Worm (Caenorhabditis elegans) whole organism, mixed stage, embryonic: Measurements from ENCODE around the gene idpa-1.

Experiments
- M03D4.4 ChIP-seq: sonication (generic microtip); optimal IDR thresholded peaks from 2 replicates; lab custom pipeline; 2017; ENCODE audit warnings: mild to moderate bottlenecking, missing genetic modification characterization, missing compliant biosample characterization
- bed-3 ChIP-seq: fragments of 200-800 bp; sonication (Bioruptor generic); optimal IDR thresholded peaks from 3 replicates; lab custom pipeline; 2018; ENCODE audit warnings: mild to moderate bottlenecking, missing genetic modification characterization, moderate library complexity, missing compliant biosample characterization
- blmp-1 ChIP-seq: fragments of 150-350 bp; optimal IDR thresholded peaks from 2 replicates; lab custom pipeline; 2014; ENCODE audit warnings: missing biosample characterization, missing genetic modification characterization
- ceh-39 ChIP-seq: fragments of 150-350 bp; optimal IDR thresholded peaks from 2 replicates; lab custom pipeline; 2014; ENCODE audit warnings: missing biosample characterization, missing genetic modification characterization
- ceh-83 ChIP-seq: fragments of 200-800 bp; sonication (Bioruptor generic); optimal IDR thresholded peaks from 2 replicates; lab custom pipeline; 2018; ENCODE audit warnings: mild to moderate bottlenecking, missing genetic modification characterization, missing compliant biosample characterization
- ces-1 ChIP-seq: fragments of 150-350 bp; optimal IDR thresholded peaks from 2 replicates; lab custom pipeline; 2014; ENCODE audit warnings: missing biosample characterization, missing genetic modification reagents, missing genetic modification characterization
- cnd-1 ChIP-seq: fragments of 200-800 bp; sonication (Bioruptor generic); optimal IDR thresholded peaks from 2 replicates; lab custom pipeline; 2018; ENCODE audit warnings: mild to moderate bottlenecking, missing genetic modification characterization, missing compliant biosample characterization
- drap-1 ChIP-seq: fragments of 200-800 bp; sonication (Bioruptor generic); optimal IDR thresholded peaks from 3 replicates; lab custom pipeline; 2018; ENCODE audit warnings: mild to moderate bottlenecking, missing genetic modification characterization, missing compliant biosample characterization
- elt-3 ChIP-seq: fragments of 150-350 bp; optimal IDR thresholded peaks from 2 replicates; lab custom pipeline; 2014; ENCODE audit warnings: missing biosample characterization, missing genetic modification characterization
- flh-1 ChIP-seq: fragments of 200-800 bp; sonication (Bioruptor generic); optimal IDR thresholded peaks from 2 replicates; lab custom pipeline; 2018; ENCODE audit warnings: mild to moderate bottlenecking, missing genetic modification characterization, moderate library complexity, missing compliant biosample characterization
- ham-2 ChIP-seq: fragments of 200-800 bp; sonication (Bioruptor generic); optimal IDR thresholded peaks from 2 replicates; lab custom pipeline; 2018; ENCODE audit warnings: mild to moderate bottlenecking, missing genetic modification characterization, missing compliant biosample characterization
- lin-13 ChIP-seq: fragments of 150-350 bp; optimal IDR thresholded peaks from 2 replicates; lab custom pipeline; 2014; ENCODE audit warnings: missing biosample characterization, missing genetic modification characterization
- lin-32 ChIP-seq: fragments of 200-800 bp; sonication (Bioruptor generic); optimal IDR thresholded peaks from 2 replicates; lab custom pipeline; 2018; ENCODE audit warnings: mild to moderate bottlenecking, missing genetic modification characterization, missing compliant biosample characterization
- lsy-2 ChIP-seq: fragments of 150-350 bp; optimal IDR thresholded peaks from 2 replicates; lab custom pipeline; 2014; ENCODE audit warnings: missing biosample characterization, missing genetic modification characterization
- mab-5 ChIP-seq: fragments of 150-350 bp; optimal IDR thresholded peaks from 2 replicates; lab custom pipeline; 2014; ENCODE audit warnings: missing biosample characterization, missing genetic modification characterization
- mep-1 ChIP-seq: fragments of 150-350 bp; optimal IDR thresholded peaks from 2 replicates; lab custom pipeline; 2017; ENCODE audit warnings: missing biosample characterization, missing genetic modification reagents, missing genetic modification characterization, inconsistent platforms
- mls-2 ChIP-seq: sonication (generic microtip); optimal IDR thresholded peaks from 2 replicates; lab custom pipeline; 2016; ENCODE audit warnings: mild to moderate bottlenecking, missing genetic modification characterization, moderate library complexity, missing compliant biosample characterization
- nhr-2 ChIP-seq: fragments of 150-350 bp; optimal IDR thresholded peaks from 2 replicates; lab custom pipeline; 2014; ENCODE audit warnings: missing biosample characterization, missing genetic modification characterization
- pha-4 ChIP-seq: fragments of 150-350 bp; optimal IDR thresholded peaks from 2 replicates; lab custom pipeline; 2018; ENCODE audit warnings: missing biosample characterization, missing genetic modification reagents, missing genetic modification characterization
- sem-2 ChIP-seq: fragments of 200-800 bp; sonication (Bioruptor generic); optimal IDR thresholded peaks from 2 replicates; lab custom pipeline; 2018; ENCODE audit warnings: mild to moderate bottlenecking, missing genetic modification characterization, missing compliant biosample characterization
- snpc-4 ChIP-seq: fragments of 150-350 bp; optimal IDR thresholded peaks from 2 replicates; lab custom pipeline; 2014; ENCODE audit warnings: missing biosample characterization, missing genetic modification characterization
- sptf-1 ChIP-seq: sonication (generic microtip); optimal IDR thresholded peaks from 2 replicates; lab custom pipeline; 2017; ENCODE audit warnings: mild to moderate bottlenecking, missing genetic modification characterization, moderate library complexity, missing compliant biosample characterization
- unc-120 ChIP-seq: sonication (generic microtip); optimal IDR thresholded peaks from 2 replicates; lab custom pipeline; 2017; ENCODE audit warnings: missing genetic modification characterization, missing compliant biosample characterization; ENCODE audit not compliant: poor library complexity, severe bottlenecking
- unc-39 ChIP-seq: fragments of 150-350 bp; optimal IDR thresholded peaks from 2 replicates; lab custom pipeline; 2014; ENCODE audit warnings: missing biosample characterization, missing genetic modification characterization
- zip-8 ChIP-seq: fragments of 150-350 bp; optimal IDR thresholded peaks from 2 replicates; lab custom pipeline; 2014; ENCODE audit warnings: missing biosample characterization, missing genetic modification characterization
- ztf-11 ChIP-seq: fragments of 150-350 bp; optimal IDR thresholded peaks from 2 replicates; lab custom pipeline; 2014; ENCODE audit warnings: missing biosample characterization, missing genetic modification characterization

idpa-1 gene

DNA sequence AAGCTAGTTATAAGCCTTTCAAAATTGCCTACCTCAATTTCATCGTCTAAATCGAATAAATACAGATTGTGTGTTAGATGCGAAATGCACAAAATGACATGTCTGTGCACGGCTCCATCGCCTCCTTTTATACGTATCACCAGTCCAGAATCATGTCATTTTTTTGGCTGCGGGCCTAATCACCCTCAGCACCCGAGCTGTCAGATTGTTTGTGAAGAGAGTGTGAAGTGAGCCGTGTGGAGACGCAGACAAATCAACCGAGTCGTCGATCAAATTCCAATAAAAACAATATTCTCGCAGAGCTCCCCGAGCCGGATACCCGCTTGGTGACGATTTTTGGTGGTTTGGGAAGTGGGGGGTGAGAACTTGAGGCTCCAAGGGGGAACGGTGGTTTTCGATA lies at the start of gene idpa-1:
Gene idpa-1, minus strand, starts transcription at position 101 of the 400 bp plus-strand sequence.
- TF ChIP-seq M03D4.4 (no peak), lin-32 (GFP tag; lab: Kevin White, UChicago) (no peak), mab-5 (tag; lab: Kevin White, UChicago) (no peak), nhr-2 (tag; lab: Kevin White, UChicago) (no peak), blmp-1 (tag; lab: Kevin White, UChicago) (no peak), flh-1 (GFP tag; lab: Kevin White, UChicago) (no peak), lin-13 (tag; lab: Kevin White, UChicago) (no peak), sem-2 (GFP tag; lab: Kevin White, UChicago) (no peak), cnd-1 (tag; lab: Kevin White, UChicago) (no peak), ztf-11 (tag; lab: Kevin White, UChicago) (no peak), mep-1 (no peak), ham-2 (GFP tag; lab: Kevin White, UChicago) (no peak), ceh-83 (GFP tag; lab: Kevin White, UChicago) (no peak), unc-39 (tag; lab: Kevin White, UChicago) (no peak), ceh-39 (tag; lab: Kevin White, UChicago) (no peak)

DNA sequence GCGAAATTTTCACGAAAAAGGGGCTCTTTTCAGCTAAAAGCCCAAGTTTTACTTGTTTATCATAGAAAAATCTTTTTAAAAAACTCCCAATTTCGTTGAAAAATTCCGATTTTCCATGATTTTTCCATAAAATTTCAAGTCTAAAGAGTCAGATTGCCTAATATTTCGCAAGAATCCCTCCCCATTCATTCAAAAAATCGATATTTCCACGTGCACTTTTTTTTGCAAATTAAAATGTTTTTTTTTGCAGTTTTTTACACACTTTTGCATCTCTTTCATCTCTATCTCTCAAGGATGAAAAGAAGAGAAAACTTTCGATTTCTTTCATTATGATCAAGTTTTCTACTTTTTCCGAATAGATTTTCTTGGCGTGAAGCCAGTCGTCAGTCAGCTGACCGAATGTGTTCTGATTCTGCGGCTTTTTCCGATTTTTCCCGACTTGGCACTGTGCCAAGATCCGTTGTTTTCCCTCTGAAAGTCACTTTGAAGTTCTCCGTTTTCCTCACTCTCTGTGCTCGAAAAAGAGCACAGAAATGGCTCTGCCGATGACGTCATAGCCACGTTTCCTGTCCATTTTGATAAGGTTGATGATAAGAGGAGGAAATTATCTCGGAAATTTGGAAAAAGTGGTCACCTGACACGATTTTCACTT lies 47.4 kb upstream of the idpa-1 start:
- TF ChIP-seq blmp-1 (tag; lab: Kevin White, UChicago) (peak; percentile 8), zip-8 (tag; lab: Kevin White, UChicago) (peak; percentile 37), sptf-1 (no peak)
- TF ChIP-seq, all 35 proteins: peak for 2

DNA sequence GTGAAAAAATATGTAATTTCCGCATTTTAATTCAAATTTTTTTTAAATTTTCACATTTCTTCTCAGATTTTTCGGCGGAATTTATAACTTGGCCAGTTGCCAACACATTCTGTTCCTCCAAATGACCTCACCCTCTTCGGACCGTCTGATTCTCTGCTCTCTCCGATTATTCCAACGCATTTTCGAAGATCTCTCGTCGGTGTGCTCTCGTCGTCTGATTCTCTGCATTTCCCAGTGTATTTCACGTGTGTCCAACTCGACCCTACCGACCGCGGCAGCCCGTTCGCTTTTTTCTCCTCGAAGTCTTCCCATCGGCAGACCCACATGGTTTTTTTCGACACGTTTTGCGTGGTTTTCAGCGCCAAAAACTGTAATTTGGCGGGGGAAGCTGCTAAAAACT lies 46.2 kb upstream of the idpa-1 start:
- peak; percentile 14 for TF ChIP-seq unc-120
- no peak for TF ChIP-seq ces-1 (GFP tag; lab: Kevin White, UChicago)

DNA sequence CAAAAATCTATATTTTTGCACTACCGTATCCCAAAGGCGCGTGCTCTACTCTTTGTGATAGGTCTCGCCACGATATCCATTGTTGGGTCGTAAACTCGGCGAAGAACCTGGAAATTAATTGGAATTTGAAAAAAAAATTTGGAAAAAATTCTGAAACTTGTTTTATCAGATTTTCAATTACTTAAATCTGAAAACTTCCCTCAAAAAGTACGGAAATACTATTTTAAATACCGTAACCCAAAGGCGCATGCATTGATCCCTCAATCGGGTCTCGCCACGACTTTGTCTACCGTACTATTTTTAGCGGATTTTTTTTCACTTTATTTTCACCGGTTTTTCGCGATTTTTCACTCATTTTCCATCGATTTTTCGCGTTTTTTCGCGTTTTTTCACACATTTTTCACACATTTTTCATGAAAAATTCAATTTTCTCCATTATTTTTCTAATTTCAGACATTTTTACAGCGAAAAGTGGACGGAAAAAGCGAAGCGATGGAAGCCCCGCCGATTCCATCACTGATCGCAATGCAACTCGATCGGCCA lies 45.7 kb upstream of the idpa-1 start, which contains the start of gene H05C05.1:
Gene H05C05.1, plus strand, starts transcription at position 493 of the 543 bp plus-strand sequence.
- TF ChIP-seq unc-39 (tag; lab: Kevin White, UChicago) (no peak), mab-5 (tag; lab: Kevin White, UChicago) (no peak), pha-4 (tag; lab: Kevin White, UChicago) (no peak), lsy-2 (tag; lab: Kevin White, UChicago) (no peak)

DNA sequence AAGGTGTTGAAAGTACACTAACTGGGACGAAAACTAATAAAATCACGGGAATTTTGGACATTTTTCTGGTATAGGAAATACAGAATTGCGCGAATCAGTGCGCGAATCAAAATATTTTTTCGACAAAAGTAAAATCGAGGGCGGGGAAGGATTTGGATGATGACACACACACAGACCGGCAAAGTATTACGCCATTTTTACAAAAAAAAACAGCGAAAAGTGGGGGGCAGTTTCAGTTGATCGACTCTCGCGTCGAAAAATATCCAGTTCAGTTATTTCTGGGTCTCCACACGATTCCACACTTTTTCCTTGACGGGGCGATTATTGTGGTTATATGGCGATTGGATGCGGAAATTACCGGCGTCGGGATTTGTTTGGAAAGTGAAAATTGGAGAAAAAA lies 45.1 kb upstream of the idpa-1 start, which contains the start of gene H05C05.4:
Gene H05C05.4, minus strand, starts transcription at position 101 of the 400 bp plus-strand sequence.
- TF ChIP-seq mls-2 (tag; lab: Kevin White, UChicago): no peak
- no peak for TF ChIP-seq blmp-1 (tag; lab: Kevin White, UChicago)
- no peak for TF ChIP-seq ceh-83 (GFP tag; lab: Kevin White, UChicago)
- no peak for TF ChIP-seq mep-1
- no peak for TF ChIP-seq lin-32 (GFP tag; lab: Kevin White, UChicago)
- no peak for TF ChIP-seq flh-1 (GFP tag; lab: Kevin White, UChicago)
- TF ChIP-seq mab-5 (tag; lab: Kevin White, UChicago): no peak
- TF ChIP-seq elt-3 (tag; lab: Kevin White, UChicago): no peak
- no peak for TF ChIP-seq sptf-1

DNA sequence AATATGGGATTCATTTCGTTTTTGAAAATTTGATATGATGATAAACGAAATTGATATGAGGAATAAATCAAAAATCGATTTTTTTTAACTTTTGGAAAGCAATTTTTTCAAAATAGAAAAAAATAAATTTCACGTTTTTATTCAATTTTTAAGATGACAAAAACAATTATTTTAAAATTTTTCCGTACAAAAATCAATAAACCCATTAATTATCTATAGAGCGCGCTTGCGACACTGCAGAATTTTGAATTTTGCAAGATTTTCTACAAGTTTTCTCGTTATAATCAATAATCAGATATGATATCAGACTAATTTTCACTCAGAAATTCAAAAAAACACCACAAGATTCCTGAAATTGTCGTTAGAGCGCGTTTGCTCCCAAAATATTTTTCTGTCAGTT lies 43.0 kb upstream of the idpa-1 start, which contains the start of gene R10F2.6:
Gene R10F2.6, minus strand, starts transcription at position 101 of the 400 bp plus-strand sequence.
- TF ChIP-seq mab-5 (tag; lab: Kevin White, UChicago): no peak
- no peak for TF ChIP-seq unc-120
- no peak for TF ChIP-seq sem-2 (GFP tag; lab: Kevin White, UChicago)
- no peak for TF ChIP-seq snpc-4
- TF ChIP-seq lin-32 (GFP tag; lab: Kevin White, UChicago): no peak
- no peak for TF ChIP-seq lsy-2 (tag; lab: Kevin White, UChicago)
- TF ChIP-seq unc-39 (tag; lab: Kevin White, UChicago): no peak
- TF ChIP-seq mep-1: no peak
- no peak for TF ChIP-seq zip-8 (tag; lab: Kevin White, UChicago)
- TF ChIP-seq nhr-2 (tag; lab: Kevin White, UChicago): no peak
- no peak for TF ChIP-seq sptf-1
- TF ChIP-seq drap-1 (GFP tag; lab: Kevin White, UChicago): no peak
- TF ChIP-seq pha-4 (tag; lab: Kevin White, UChicago): no peak
- TF ChIP-seq cnd-1 (tag; lab: Kevin White, UChicago): no peak
- no peak for TF ChIP-seq bed-3 (GFP tag; lab: Kevin White, UChicago)
- no peak for TF ChIP-seq ham-2 (GFP tag; lab: Kevin White, UChicago)
